Fruit fly (Drosophila melanogaster) whole organism, embryonic: ENCODE results near the gene pnr.
A peak's percentile ranks its signal among the peaks of the same experiment; 100 is the strongest.

Source experiments
- ATbp ChIP-seq: fragments of 200-800 bp; sonication (Bioruptor generic); optimal IDR thresholded peaks from 2 replicates; lab custom pipeline; 2017; ENCODE audit warnings: missing biosample characterization, mild to moderate bottlenecking, missing genetic modification characterization, missing genetic modification reagents
- Antp ChIP-seq: fragments of 200-800 bp; sonication (Bioruptor generic); optimal IDR thresholded peaks from 3 replicates; lab custom pipeline; 2016; ENCODE audit warnings: missing biosample characterization, missing genetic modification characterization
- CG10431 ChIP-seq: fragments of 200-800 bp; sonication (Bioruptor generic); optimal IDR thresholded peaks from 3 replicates; lab custom pipeline; 2018; ENCODE audit warnings: missing biosample characterization, mild to moderate bottlenecking, missing genetic modification characterization
- CG11456 ChIP-seq: fragments of 200-800 bp; sonication (Bioruptor generic); IDR thresholded peaks from 3 replicates; pipeline ENCODE4 v1.3.6; 2022; ENCODE audit warnings: missing biosample characterization, missing genetic modification characterization
- CG12391 ChIP-seq: fragments of 200-800 bp; sonication (Bioruptor generic); optimal IDR thresholded peaks from 3 replicates; lab custom pipeline; 2018; ENCODE audit warnings: missing biosample characterization, mild to moderate bottlenecking, missing genetic modification characterization, moderate library complexity
- CG15073 ChIP-seq: fragments of 200-800 bp; sonication (Bioruptor generic); optimal IDR thresholded peaks from 2 replicates; lab custom pipeline; 2016; ENCODE audit warnings: missing biosample characterization, missing genetic modification characterization
- CG15479 ChIP-seq: fragments of 200-800 bp; sonication (Bioruptor generic); optimal IDR thresholded peaks from 3 replicates; lab custom pipeline; 2019; ENCODE audit warnings: missing biosample characterization, mild to moderate bottlenecking, missing genetic modification characterization, moderate library complexity
- CG16779 ChIP-seq: fragments of 200-800 bp; sonication (Bioruptor generic); IDR thresholded peaks from 2 replicates; pipeline ENCODE4 v1.3.6; 2022; ENCODE audit warnings: missing biosample characterization, missing genetic modification characterization
- CG16815 ChIP-seq: fragments of 200-800 bp; sonication (Bioruptor generic); optimal IDR thresholded peaks from 3 replicates; lab custom pipeline; 2017; ENCODE audit warnings: missing biosample characterization, mild to moderate bottlenecking, missing genetic modification characterization
- CG17186 ChIP-seq: fragments of 200-800 bp; sonication (Bioruptor generic); optimal IDR thresholded peaks from 3 replicates; lab custom pipeline; 2017; ENCODE audit warnings: missing biosample characterization, missing genetic modification reagents, missing genetic modification characterization
- CG1832 ChIP-seq: fragments of 200-800 bp; sonication (Bioruptor generic); optimal IDR thresholded peaks from 2 replicates; lab custom pipeline; 2017; ENCODE audit warnings: missing biosample characterization, mild to moderate bottlenecking, missing genetic modification characterization, inconsistent platforms
- CG2116 ChIP-seq: fragments of 200-800 bp; sonication (Bioruptor generic); optimal IDR thresholded peaks from 3 replicates; lab custom pipeline; 2018; ENCODE audit warnings: missing biosample characterization, mild to moderate bottlenecking, missing genetic modification characterization
- CG3847 ChIP-seq: fragments of 200-800 bp; sonication (Bioruptor generic); IDR thresholded peaks from 2 replicates; pipeline ENCODE4 v1.3.6; 2022; ENCODE audit warnings: missing biosample characterization, missing genetic modification characterization
- CG7372 ChIP-seq: fragments of 200-800 bp; sonication (Bioruptor generic); IDR thresholded peaks from 2 replicates; pipeline ENCODE4 v1.3.6; 2022; ENCODE audit warnings: missing biosample characterization, missing genetic modification characterization
- CG7786 ChIP-seq: fragments of 200-800 bp; sonication (Bioruptor generic); optimal IDR thresholded peaks from 2 replicates; lab custom pipeline; 2016; ENCODE audit warnings: missing biosample characterization, missing genetic modification characterization
- CG7963 ChIP-seq: fragments of 200-800 bp; sonication (Bioruptor generic); IDR thresholded peaks from 3 replicates; pipeline ENCODE4 v1.3.6; 2022; ENCODE audit warnings: missing biosample characterization, missing genetic modification characterization; ENCODE audit not compliant: partially characterized antibody
- CG8478 ChIP-seq: fragments of >200 bp; optimal IDR thresholded peaks from 2 replicates; lab custom pipeline; 2018
- CG9215 ChIP-seq: fragments of 200-800 bp; sonication (Bioruptor generic); IDR thresholded peaks from 2 replicates; pipeline ENCODE4 v1.3.6; 2022; ENCODE audit warnings: missing biosample characterization, missing genetic modification characterization
- CG9932 ChIP-seq: fragments of 200-800 bp; sonication (Bioruptor generic); IDR thresholded peaks from 2 replicates; pipeline ENCODE4 v1.3.6; 2022; ENCODE audit warnings: missing biosample characterization, missing genetic modification characterization
- D19A ChIP-seq: fragments of 200-800 bp; optimal IDR thresholded peaks from 3 replicates; lab custom pipeline; 2019; ENCODE audit warnings: missing biosample characterization, mild to moderate bottlenecking, missing genetic modification characterization, moderate library complexity
- Dref ChIP-seq: fragments of 200-800 bp; sonication (Bioruptor generic); IDR thresholded peaks from 2 replicates; pipeline ENCODE4 v1.3.6; 2022; ENCODE audit warnings: missing biosample characterization, missing genetic modification characterization
- Hr39 ChIP-seq: fragments of >200 bp; optimal IDR thresholded peaks from 2 replicates; lab custom pipeline; 2017
- Nf-YB ChIP-seq: fragments of 200-800 bp; sonication (Bioruptor generic); optimal IDR thresholded peaks from 3 replicates; lab custom pipeline; 2019; ENCODE audit warnings: missing biosample characterization, mild to moderate bottlenecking, missing genetic modification characterization, moderate library complexity
- Nf-YC ChIP-seq: fragments of 200-800 bp; optimal IDR thresholded peaks from 3 replicates; lab custom pipeline; 2019; ENCODE audit warnings: missing biosample characterization, mild to moderate bottlenecking, missing genetic modification characterization, moderate library complexity
- Ptx1 ChIP-seq: fragments of 200-800 bp; sonication (Bioruptor generic); IDR thresholded peaks from 2 replicates; pipeline ENCODE4 v1.3.6; 2022; ENCODE audit warnings: missing biosample characterization, missing genetic modification characterization
- Xbp1 ChIP-seq: fragments of 200-800 bp; sonication (Bioruptor generic); optimal IDR thresholded peaks from 3 replicates; lab custom pipeline; 2016; ENCODE audit warnings: missing biosample characterization, mild to moderate bottlenecking, missing genetic modification characterization
- ash1 ChIP-seq: fragments of 200-800 bp; sonication (Bioruptor generic); optimal IDR thresholded peaks from 2 replicates; lab custom pipeline; 2018; ENCODE audit warnings: missing biosample characterization, mild to moderate bottlenecking, missing genetic modification characterization
- bigmax ChIP-seq: fragments of 200-800 bp; sonication (Bioruptor generic); optimal IDR thresholded peaks from 2 replicates; lab custom pipeline; 2018; ENCODE audit warnings: missing biosample characterization, mild to moderate bottlenecking, missing genetic modification characterization
- chm ChIP-seq: fragments of 200-800 bp; sonication (Bioruptor generic); IDR thresholded peaks from 2 replicates; pipeline ENCODE4 v1.3.6; 2022; ENCODE audit warnings: missing biosample characterization, missing genetic modification characterization
- crol ChIP-seq: fragments of 200-800 bp; sonication (Bioruptor generic); IDR thresholded peaks from 2 replicates; pipeline ENCODE4 v1.3.6; 2022; ENCODE audit warnings: missing biosample characterization, missing genetic modification characterization
- ftz-f1 ChIP-seq: fragments of 200-800 bp; sonication (Bioruptor generic); optimal IDR thresholded peaks from 2 replicates; lab custom pipeline; 2016; ENCODE audit warnings: missing biosample characterization, missing genetic modification characterization
- knrl ChIP-seq: fragments of 200-800 bp; sonication (Bioruptor generic); IDR thresholded peaks from 3 replicates; pipeline ENCODE4 v1.3.6; 2022; ENCODE audit warnings: missing biosample characterization, missing genetic modification characterization; ENCODE audit not compliant: partially characterized antibody
- mld ChIP-seq: fragments of 200-800 bp; sonication (Bioruptor generic); IDR thresholded peaks from 3 replicates; pipeline ENCODE4 v1.3.6; 2022; ENCODE audit warnings: missing biosample characterization, missing genetic modification characterization; ENCODE audit not compliant: partially characterized antibody
- nau ChIP-seq: fragments of 200-800 bp; sonication (Bioruptor generic); optimal IDR thresholded peaks from 3 replicates; lab custom pipeline; 2017; ENCODE audit warnings: missing biosample characterization, mild to moderate bottlenecking, missing genetic modification characterization, missing genetic modification reagents
- oc ChIP-seq: fragments of 200-800 bp; sonication (Bioruptor generic); optimal IDR thresholded peaks from 2 replicates; lab custom pipeline; 2018; ENCODE audit warnings: missing biosample characterization, mild to moderate bottlenecking, missing genetic modification characterization, moderate library complexity
- p53 ChIP-seq: fragments of 200-800 bp; sonication (Bioruptor generic); optimal IDR thresholded peaks from 2 replicates; lab custom pipeline; 2016; ENCODE audit warnings: missing biosample characterization, missing genetic modification characterization
- pho ChIP-seq: fragments of 200-800 bp; sonication (Bioruptor generic); optimal IDR thresholded peaks from 2 replicates; lab custom pipeline; 2016; ENCODE audit warnings: missing biosample characterization, missing genetic modification characterization
- phol ChIP-seq: fragments of 200-800 bp; sonication (Bioruptor generic); optimal IDR thresholded peaks from 3 replicates; lab custom pipeline; 2018; ENCODE audit warnings: missing biosample characterization, mild to moderate bottlenecking, missing genetic modification characterization, moderate library complexity
- salm ChIP-seq: fragments of 200-800 bp; sonication (Bioruptor generic); optimal IDR thresholded peaks from 2 replicates; lab custom pipeline; 2018; ENCODE audit warnings: missing biosample characterization, mild to moderate bottlenecking, missing genetic modification characterization
- seq ChIP-seq: fragments of 200-800 bp; sonication (Bioruptor generic); IDR thresholded peaks from 2 replicates; pipeline ENCODE4 v1.3.6; 2022; ENCODE audit warnings: missing biosample characterization, missing genetic modification characterization
- vnd ChIP-seq: fragments of 200-800 bp; sonication (Bioruptor generic); IDR thresholded peaks from 3 replicates; pipeline ENCODE4 v1.3.6; 2022; ENCODE audit warnings: missing biosample characterization, missing genetic modification characterization; ENCODE audit not compliant: partially characterized antibody
- wor ChIP-seq: fragments of 200-800 bp; sonication (Bioruptor generic); IDR thresholded peaks from 2 replicates; pipeline ENCODE4 v1.3.6; 2022; ENCODE audit warnings: missing biosample characterization, missing genetic modification characterization
- yki ChIP-seq: fragments of >200 bp; optimal IDR thresholded peaks from 3 replicates; lab custom pipeline; 2018

The pnr gene

dm6 chr3R:16034186-16034585 lies 8.3 kb downstream of the pnr start (continued):
- peak; percentile 44 for TF ChIP-seq oc (tag; lab: Kevin White, UChicago)
- no peak for TF ChIP-seq CG9932 (GFP tag; lab: Robert Waterston, UW)
- TF ChIP-seq CG3847 (GFP tag; lab: Robert Waterston, UW): no peak
- TF ChIP-seq yki: no peak
- peak; percentile 58 for TF ChIP-seq crol (GFP tag; lab: Robert Waterston, UW)
- TF ChIP-seq ash1 (GFP tag; lab: Kevin White, UChicago): no peak
- no peak for TF ChIP-seq salm (tag; lab: Kevin White, UChicago)
- TF ChIP-seq CG7963 (GFP tag; lab: Robert Waterston, UW): no peak
- TF ChIP-seq CG10431 (GFP tag; lab: Kevin White, UChicago): peak; percentile 84
- no peak for TF ChIP-seq nau
- no peak for TF ChIP-seq p53 (GFP tag; lab: Kevin White, UChicago)
- 0 out of 2 replicates have a peak, but pooled peaks have one; percentile 15 for TF ChIP-seq wor (GFP tag; lab: Robert Waterston, UW)
- no peak for TF ChIP-seq bigmax (GFP tag; lab: Kevin White, UChicago)
- no peak for TF ChIP-seq CG9215 (GFP tag; lab: Robert Waterston, UW)
- TF ChIP-seq CG16815: no peak
- TF ChIP-seq CG15479 (GFP tag; lab: Kevin White, UChicago): peak; percentile 83
- TF ChIP-seq Xbp1 (GFP tag; lab: Kevin White, UChicago): no peak
- no peak for TF ChIP-seq CG2116
- TF ChIP-seq CG12391 (tag; lab: Kevin White, UChicago): no peak

DNA sequence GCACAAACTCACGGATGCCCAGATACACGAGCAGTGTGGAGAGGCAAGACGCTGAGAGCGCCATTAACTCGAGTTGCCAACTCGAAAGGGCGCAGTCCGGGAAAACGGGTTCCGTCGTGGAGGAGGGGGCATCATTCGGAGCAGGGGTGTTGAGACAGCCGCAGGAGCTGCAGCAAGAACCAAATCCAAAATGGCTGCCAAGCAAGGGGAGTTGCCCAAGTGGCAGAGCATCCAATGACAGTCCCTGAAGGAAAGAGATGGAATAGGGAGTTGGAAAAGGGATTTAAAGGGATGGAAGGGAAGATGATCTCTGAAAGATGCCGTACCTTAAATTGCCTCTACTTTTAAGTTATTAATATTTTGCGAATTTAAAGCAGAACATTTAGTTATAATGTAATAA lies 12.2 kb downstream of the pnr start:
- TF ChIP-seq seq (GFP tag; lab: Robert Waterston, UW) (peak; percentile 59; the same call in 1 of the 2 replicates), vnd (0 out of 3 replicates have a peak, but pooled peaks have one; percentile 11), CG11456 (GFP tag; lab: Robert Waterston, UW) (0 out of 3 replicates have a peak, but pooled peaks have one; percentile 9), phol (tag; lab: Kevin White, UChicago) (peak; percentile 40), CG16779 (GFP tag; lab: Robert Waterston, UW) (0 out of 2 replicates have a peak, but pooled peaks have one; percentile 50), Dref (0 out of 2 replicates have a peak, but pooled peaks have one; percentile 5), mld (GFP tag; lab: Robert Waterston, UW) (0 out of 3 replicates have a peak, but pooled peaks have one; percentile 38), Nf-YC (tag; lab: Kevin White, UChicago) (peak; percentile 95), chm (GFP tag; lab: Robert Waterston, UW) (0 out of 2 replicates have a peak, but pooled peaks have one; percentile 21), ATbp (GFP tag; lab: Kevin White, UChicago) (no peak), yki (no peak), CG7786 (GFP tag; lab: Kevin White, UChicago) (no peak), Nf-YB (GFP tag; lab: Kevin White, UChicago) (peak; percentile 97), CG1832 (GFP tag; lab: Kevin White, UChicago) (peak; percentile 27)

dm6 chr3R:16039557-16039956 lies 13.7 kb downstream of the pnr start:
- TF ChIP-seq Antp (GFP tag; lab: Kevin White, UChicago) (no peak), CG15073 (GFP tag; lab: Kevin White, UChicago) (no peak), CG8478 (lab: Kevin White, UChicago) (peak; percentile 43), CG17186 (GFP tag; lab: Kevin White, UChicago) (no peak), pho (GFP tag; lab: Kevin White, UChicago) (no peak), Hr39 (lab: Kevin White, UChicago) (peak; percentile 9), ftz-f1 (no peak), D19A (tag; lab: Kevin White, UChicago) (no peak), Ptx1 (GFP tag; lab: Robert Waterston, UW) (no peak), CG7372 (GFP tag; lab: Robert Waterston, UW) (no peak), knrl (GFP tag; lab: Robert Waterston, UW) (no peak)
